Worm (Caenorhabditis elegans) whole organism, mixed stage, embryonic: ENCODE data around the gene fbxa-27.

Source experiments
- M03D4.4 ChIP-seq: sonication (generic microtip); optimal IDR thresholded peaks from 2 replicates; lab custom pipeline; 2017; ENCODE audit warnings: mild to moderate bottlenecking, missing genetic modification characterization, missing compliant biosample characterization
- bed-3 ChIP-seq: fragments of 200-800 bp; sonication (Bioruptor generic); optimal IDR thresholded peaks from 3 replicates; lab custom pipeline; 2018; ENCODE audit warnings: mild to moderate bottlenecking, missing genetic modification characterization, moderate library complexity, missing compliant biosample characterization
- blmp-1 ChIP-seq: fragments of 150-350 bp; optimal IDR thresholded peaks from 2 replicates; lab custom pipeline; 2014; ENCODE audit warnings: missing biosample characterization, missing genetic modification characterization
- ceh-39 ChIP-seq: fragments of 150-350 bp; optimal IDR thresholded peaks from 2 replicates; lab custom pipeline; 2014; ENCODE audit warnings: missing biosample characterization, missing genetic modification characterization
- ceh-43 ChIP-seq: fragments of 200-800 bp; sonication (Bioruptor generic); optimal IDR thresholded peaks from 2 replicates; lab custom pipeline; 2018; ENCODE audit warnings: mild to moderate bottlenecking, missing genetic modification characterization, moderate library complexity, missing compliant biosample characterization
- ceh-83 ChIP-seq: fragments of 200-800 bp; sonication (Bioruptor generic); optimal IDR thresholded peaks from 2 replicates; lab custom pipeline; 2018; ENCODE audit warnings: mild to moderate bottlenecking, missing genetic modification characterization, missing compliant biosample characterization
- ces-1 ChIP-seq: fragments of 150-350 bp; optimal IDR thresholded peaks from 2 replicates; lab custom pipeline; 2014; ENCODE audit warnings: missing biosample characterization, missing genetic modification reagents, missing genetic modification characterization
- drap-1 ChIP-seq: fragments of 200-800 bp; sonication (Bioruptor generic); optimal IDR thresholded peaks from 3 replicates; lab custom pipeline; 2018; ENCODE audit warnings: mild to moderate bottlenecking, missing genetic modification characterization, missing compliant biosample characterization
- elt-1 ChIP-seq: sonication (generic microtip); optimal IDR thresholded peaks from 2 replicates; lab custom pipeline; 2017; ENCODE audit warnings: missing genetic modification characterization, mild to moderate bottlenecking, missing compliant biosample characterization, antibody characterized with exemption, moderate library complexity, borderline replicate concordance; ENCODE audit not compliant: insufficient read depth
- elt-3 ChIP-seq: fragments of 150-350 bp; optimal IDR thresholded peaks from 2 replicates; lab custom pipeline; 2014; ENCODE audit warnings: missing biosample characterization, missing genetic modification characterization
- flh-1 ChIP-seq: fragments of 200-800 bp; sonication (Bioruptor generic); optimal IDR thresholded peaks from 2 replicates; lab custom pipeline; 2018; ENCODE audit warnings: mild to moderate bottlenecking, missing genetic modification characterization, moderate library complexity, missing compliant biosample characterization
- ham-2 ChIP-seq: fragments of 200-800 bp; sonication (Bioruptor generic); optimal IDR thresholded peaks from 2 replicates; lab custom pipeline; 2018; ENCODE audit warnings: mild to moderate bottlenecking, missing genetic modification characterization, missing compliant biosample characterization
- hlh-1 ChIP-seq: fragments of 150-350 bp; optimal IDR thresholded peaks from 2 replicates; lab custom pipeline; 2014; ENCODE audit warnings: missing biosample characterization, missing genetic modification reagents, missing genetic modification characterization
- lin-13 ChIP-seq: fragments of 150-350 bp; optimal IDR thresholded peaks from 2 replicates; lab custom pipeline; 2014; ENCODE audit warnings: missing biosample characterization, missing genetic modification characterization
- lin-32 ChIP-seq: fragments of 200-800 bp; sonication (Bioruptor generic); optimal IDR thresholded peaks from 2 replicates; lab custom pipeline; 2018; ENCODE audit warnings: mild to moderate bottlenecking, missing genetic modification characterization, missing compliant biosample characterization
- lsy-2 ChIP-seq: fragments of 150-350 bp; optimal IDR thresholded peaks from 2 replicates; lab custom pipeline; 2014; ENCODE audit warnings: missing biosample characterization, missing genetic modification characterization
- mab-5 ChIP-seq: fragments of 150-350 bp; optimal IDR thresholded peaks from 2 replicates; lab custom pipeline; 2014; ENCODE audit warnings: missing biosample characterization, missing genetic modification characterization
- mep-1 ChIP-seq: fragments of 150-350 bp; optimal IDR thresholded peaks from 2 replicates; lab custom pipeline; 2017; ENCODE audit warnings: missing biosample characterization, missing genetic modification reagents, missing genetic modification characterization, inconsistent platforms
- mls-2 ChIP-seq: sonication (generic microtip); optimal IDR thresholded peaks from 2 replicates; lab custom pipeline; 2016; ENCODE audit warnings: mild to moderate bottlenecking, missing genetic modification characterization, moderate library complexity, missing compliant biosample characterization
- nhr-12 ChIP-seq: fragments of 150-350 bp; optimal IDR thresholded peaks from 2 replicates; lab custom pipeline; 2014; ENCODE audit warnings: missing biosample characterization, missing genetic modification characterization
- nhr-2 ChIP-seq: fragments of 150-350 bp; optimal IDR thresholded peaks from 2 replicates; lab custom pipeline; 2014; ENCODE audit warnings: missing biosample characterization, missing genetic modification characterization
- nhr-237 ChIP-seq: fragments of 150-350 bp; optimal IDR thresholded peaks from 2 replicates; lab custom pipeline; 2014; ENCODE audit warnings: missing biosample characterization, missing genetic modification characterization
- nhr-28 ChIP-seq: fragments of 150-350 bp; optimal IDR thresholded peaks from 2 replicates; lab custom pipeline; 2014; ENCODE audit warnings: missing biosample characterization, missing genetic modification characterization
- pha-4 ChIP-seq: fragments of 150-350 bp; optimal IDR thresholded peaks from 2 replicates; lab custom pipeline; 2018; ENCODE audit warnings: missing biosample characterization, missing genetic modification reagents, missing genetic modification characterization
- snpc-4 ChIP-seq: fragments of 150-350 bp; optimal IDR thresholded peaks from 2 replicates; lab custom pipeline; 2014; ENCODE audit warnings: missing biosample characterization, missing genetic modification characterization
- sptf-1 ChIP-seq: sonication (generic microtip); optimal IDR thresholded peaks from 2 replicates; lab custom pipeline; 2017; ENCODE audit warnings: mild to moderate bottlenecking, missing genetic modification characterization, moderate library complexity, missing compliant biosample characterization
- tbx-8 ChIP-seq: fragments of 200-800 bp; sonication (Bioruptor generic); optimal IDR thresholded peaks from 2 replicates; lab custom pipeline; 2018; ENCODE audit warnings: mild to moderate bottlenecking, missing genetic modification characterization, moderate library complexity, missing compliant biosample characterization
- unc-120 ChIP-seq: sonication (generic microtip); optimal IDR thresholded peaks from 2 replicates; lab custom pipeline; 2017; ENCODE audit warnings: missing genetic modification characterization, missing compliant biosample characterization; ENCODE audit not compliant: poor library complexity, severe bottlenecking
- unc-39 ChIP-seq: fragments of 150-350 bp; optimal IDR thresholded peaks from 2 replicates; lab custom pipeline; 2014; ENCODE audit warnings: missing biosample characterization, missing genetic modification characterization
- zip-8 ChIP-seq: fragments of 150-350 bp; optimal IDR thresholded peaks from 2 replicates; lab custom pipeline; 2014; ENCODE audit warnings: missing biosample characterization, missing genetic modification characterization

fbxa-27 gene

ce11 chrIII:1315038-1315437 lies 27.7 kb upstream of the fbxa-27 start, which contains the start of the genes fbxa-80 and fbxa-19:
TSS of gene fbxa-80 (minus strand) at chrIII:1315210.
TSS of gene fbxa-19 (plus strand) at chrIII:1315401.
- TF ChIP-seq hlh-1 (tag; lab: Kevin White, UChicago) (no peak), unc-120 (tag; lab: Kevin White, UChicago) (no peak), mep-1 (tag; lab: Kevin White, UChicago) (no peak)

DNA sequence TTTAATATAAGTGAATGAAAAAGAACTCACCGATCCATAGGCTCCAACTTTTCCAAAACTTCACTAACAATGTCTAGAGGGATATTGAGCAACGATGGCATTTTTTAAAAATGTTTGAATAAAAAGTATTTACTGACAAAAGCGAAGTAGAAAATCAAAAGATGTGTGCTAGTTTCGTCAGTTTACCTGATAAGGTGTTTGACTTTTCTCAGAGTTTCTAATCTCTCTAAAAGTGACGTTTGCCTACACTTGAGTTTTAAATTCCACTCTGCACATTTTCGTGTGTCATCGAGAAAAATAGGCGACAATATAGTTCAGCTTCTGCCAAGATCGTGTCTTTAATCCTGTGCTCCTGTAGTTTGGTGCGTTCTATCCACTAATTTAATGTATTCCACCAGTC lies 21.2 kb upstream of the fbxa-27 start, which contains the start of gene fbxa-15:
Gene fbxa-15 (minus strand): TSS at position 101 of the 400 bp plus-strand sequence.
- TF ChIP-seq ceh-83 (no peak), lin-13 (no peak), sptf-1 (tag; lab: Kevin White, UChicago) (no peak), ham-2 (GFP tag; lab: Kevin White, UChicago) (no peak), drap-1 (no peak), ceh-43 (GFP tag; lab: Kevin White, UChicago) (no peak), mep-1 (tag; lab: Kevin White, UChicago) (no peak), elt-3 (tag; lab: Kevin White, UChicago) (no peak), lin-32 (GFP tag; lab: Kevin White, UChicago) (no peak), tbx-8 (GFP tag; lab: Kevin White, UChicago) (no peak), pha-4 (tag; lab: Kevin White, UChicago) (no peak), lsy-2 (tag; lab: Kevin White, UChicago) (no peak)
- TF ChIP-seq, all 35 proteins: peak for 0

- TF ChIP-seq sptf-1 (tag; lab: Kevin White, UChicago) (no peak), blmp-1 (no peak), nhr-12 (tag; lab: Kevin White, UChicago) (no peak), M03D4.4 (no peak), ceh-39 (tag; lab: Kevin White, UChicago) (no peak), lsy-2 (tag; lab: Kevin White, UChicago) (no peak), mls-2 (no peak), nhr-28 (tag; lab: Kevin White, UChicago) (no peak), unc-39 (tag; lab: Kevin White, UChicago) (no peak), mab-5 (tag; lab: Kevin White, UChicago) (no peak), nhr-237 (no peak), bed-3 (no peak), nhr-2 (tag; lab: Kevin White, UChicago) (no peak), flh-1 (GFP tag; lab: Kevin White, UChicago) (no peak), ham-2 (GFP tag; lab: Kevin White, UChicago) (no peak)
These were observed 19.2 kb upstream of the fbxa-27 start for ce11 chrIII:1323555-1323954.

DNA sequence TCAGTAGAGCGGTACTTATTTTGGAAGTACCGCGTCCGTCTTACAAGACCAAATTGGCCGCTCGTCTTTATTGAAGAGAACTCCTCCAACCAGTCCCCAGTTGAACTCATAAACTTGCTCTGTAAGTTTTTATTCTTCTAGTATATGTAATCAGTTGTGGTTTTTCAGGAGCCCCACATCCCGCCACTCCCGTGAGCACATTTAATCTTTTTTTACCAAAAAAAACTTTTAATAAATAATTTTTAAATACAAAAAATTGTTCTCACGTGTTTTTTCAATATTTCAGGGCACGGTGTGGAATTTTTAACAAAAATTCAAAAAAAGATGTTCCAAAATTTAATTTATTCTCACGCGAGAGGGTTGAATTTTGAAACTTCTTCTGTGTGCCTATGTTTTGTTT lies 18.3 kb upstream of the fbxa-27 start, which contains the start of gene fbxa-14:
Gene fbxa-14 (minus strand): TSS at position 101 of the 400 bp plus-strand sequence.
- TF ChIP-seq ces-1 (GFP tag; lab: Kevin White, UChicago) (no peak), nhr-12 (tag; lab: Kevin White, UChicago) (no peak), lin-13 (no peak), pha-4 (tag; lab: Kevin White, UChicago) (no peak), unc-120 (tag; lab: Kevin White, UChicago) (no peak), ham-2 (GFP tag; lab: Kevin White, UChicago) (no peak), elt-3 (tag; lab: Kevin White, UChicago) (no peak), bed-3 (no peak), zip-8 (tag; lab: Kevin White, UChicago) (no peak), hlh-1 (tag; lab: Kevin White, UChicago) (no peak), unc-39 (tag; lab: Kevin White, UChicago) (no peak), nhr-2 (tag; lab: Kevin White, UChicago) (no peak), tbx-8 (GFP tag; lab: Kevin White, UChicago) (no peak), M03D4.4 (no peak), snpc-4 (tag; lab: Kevin White, UChicago) (no peak), elt-1 (no peak), sptf-1 (tag; lab: Kevin White, UChicago) (no peak)

ce11 chrIII:1326490-1326889 lies 16.3 kb upstream of the fbxa-27 start, which contains the start of gene Y82E9BL.18:
TSS of gene Y82E9BL.18 (plus strand) at chrIII:1326790.
- TF ChIP-seq ham-2 (GFP tag; lab: Kevin White, UChicago) (no peak), blmp-1 (no peak), mls-2 (no peak), ceh-39 (tag; lab: Kevin White, UChicago) (no peak), flh-1 (GFP tag; lab: Kevin White, UChicago) (no peak), nhr-237 (no peak), pha-4 (tag; lab: Kevin White, UChicago) (no peak)
